Worm (Caenorhabditis elegans): ENCODE measurements around the gene srh-219.

The srh-219 gene

ce11 chrV:15498434-15498833 is 3.2 kb downstream of the srh-219 start, which contains the start of gene C06B8.7:
TSS of gene C06B8.7 (plus strand) at chrV:15498734.
- TF ChIP-seq jun-1 (tag; optimal IDR thresholded peaks at IDR 0.05): no peak
- TF ChIP-seq egl-27 (tag; optimal IDR thresholded peaks at IDR 0.05): no peak
- no peak for TF ChIP-seq skn-1 (tag; optimal IDR thresholded peaks at IDR 0.05)
- no peak for TF ChIP-seq sea-2 (GFP tag; optimal IDR thresholded peaks at IDR 0.05)
- TF ChIP-seq nhr-237 (tag; optimal IDR thresholded peaks at IDR 0.05): no peak
- TF ChIP-seq R02D3.7 (tag; optimal IDR thresholded peaks at IDR 0.05): no peak
- TF ChIP-seq lin-39 (tag; optimal IDR thresholded peaks at IDR 0.05): no peak
- no peak for TF ChIP-seq ceh-16 (tag; optimal IDR thresholded peaks at IDR 0.05)
- no peak for TF ChIP-seq nhr-77 (tag; optimal IDR thresholded peaks at IDR 0.05)
- no peak for TF ChIP-seq zag-1 (tag; optimal IDR thresholded peaks at IDR 0.05)
- TF ChIP-seq snpc-4 (tag; optimal IDR thresholded peaks at IDR 0.05): no peak
- TF ChIP-seq daf-12 (tag; optimal IDR thresholded peaks at IDR 0.05): no peak
- TF ChIP-seq ama-1 (optimal IDR thresholded peaks at IDR 0.05): no peak
- no peak for TF ChIP-seq pha-4 (tag; optimal IDR thresholded peaks at IDR 0.05)
- no peak for TF ChIP-seq aly-2 (tag; optimal IDR thresholded peaks at IDR 0.05)

DNA sequence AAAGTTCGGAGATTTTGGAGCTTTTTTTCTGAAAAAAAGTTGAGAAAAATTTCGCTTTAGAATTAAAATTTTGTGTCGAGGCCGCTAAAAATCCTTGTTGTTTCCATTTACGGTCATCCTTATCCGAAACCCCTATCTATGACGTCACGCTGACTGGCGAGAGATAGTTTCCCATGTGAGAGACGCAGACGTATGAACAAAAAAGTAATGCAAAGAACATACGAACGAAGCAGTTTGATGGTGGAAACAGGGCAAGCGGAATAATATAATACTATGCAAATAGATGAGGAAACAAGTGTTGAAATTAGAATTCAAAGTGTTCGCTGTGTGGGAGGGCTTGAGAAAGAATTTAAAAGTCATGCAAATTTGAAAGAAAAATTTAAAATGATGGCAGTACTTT is 3.8 kb downstream of the srh-219 start:
- no peak for TF ChIP-seq lin-15B (tag; optimal IDR thresholded peaks at IDR 0.05)
- TF ChIP-seq elt-2 (tag; optimal IDR thresholded peaks at IDR 0.05): peak; percentile 31
- no peak for TF ChIP-seq mml-1 (tag; optimal IDR thresholded peaks at IDR 0.05)
- TF ChIP-seq egl-5 (tag; optimal IDR thresholded peaks at IDR 0.05): no peak
- no peak for TF ChIP-seq fos-1 (tag; optimal IDR thresholded peaks at IDR 0.05)
- no peak for TF ChIP-seq ZK546.5 (tag; optimal IDR thresholded peaks at IDR 0.05)
- no peak for TF ChIP-seq nhr-12 (tag; optimal IDR thresholded peaks at IDR 0.05)
- TF ChIP-seq pqm-1 (tag; optimal IDR thresholded peaks at IDR 0.05): peak; percentile 19
- no peak for TF ChIP-seq unc-62 (GFP tag; optimal IDR thresholded peaks at IDR 0.05)
- no peak for TF ChIP-seq lsy-12 (tag; optimal IDR thresholded peaks at IDR 0.05)

DNA sequence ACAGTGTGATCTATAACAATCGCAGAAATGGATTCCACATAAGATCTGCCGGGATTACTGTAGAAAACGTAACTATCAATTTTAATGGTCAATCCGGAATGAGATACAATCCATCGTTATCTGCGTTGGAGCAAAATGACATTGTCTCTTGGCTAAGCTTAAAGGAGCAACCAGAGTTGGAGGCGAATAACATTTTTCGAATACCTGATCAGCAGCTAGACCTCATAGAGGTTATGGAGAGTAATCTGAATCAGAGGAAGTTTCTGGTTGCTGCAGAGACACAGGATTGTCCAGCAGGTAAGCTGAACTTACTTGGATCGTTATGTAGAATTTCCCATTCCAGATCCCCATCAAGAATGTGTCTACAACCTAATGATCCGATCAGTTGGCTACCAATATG is 8.3 kb downstream of the srh-219 start:
- TF ChIP-seq daf-12 (tag; optimal IDR thresholded peaks at IDR 0.05) (no peak), unc-39 (tag; optimal IDR thresholded peaks at IDR 0.05) (no peak), nhr-25 (tag; optimal IDR thresholded peaks at IDR 0.05) (no peak), unc-62 (GFP tag; optimal IDR thresholded peaks at IDR 0.05) (no peak), eor-1 (tag; optimal IDR thresholded peaks at IDR 0.05) (no peak), aly-2 (tag; optimal IDR thresholded peaks at IDR 0.05) (no peak), ztf-4 (tag; optimal IDR thresholded peaks at IDR 0.05) (no peak), nhr-237 (tag; optimal IDR thresholded peaks at IDR 0.05) (no peak), egl-5 (tag; optimal IDR thresholded peaks at IDR 0.05) (no peak), nhr-77 (tag; optimal IDR thresholded peaks at IDR 0.05) (no peak), mdl-1 (tag; optimal IDR thresholded peaks at IDR 0.05) (no peak), skn-1 (tag; optimal IDR thresholded peaks at IDR 0.05) (no peak), ceh-9 (tag; optimal IDR thresholded peaks at IDR 0.05) (no peak), jun-1 (tag; optimal IDR thresholded peaks at IDR 0.05) (no peak), nfya-1 (tag; optimal IDR thresholded peaks at IDR 0.05; ENCODE audit: insufficient read depth) (no peak), elt-2 (tag; optimal IDR thresholded peaks at IDR 0.05) (no peak), nhr-67 (tag; optimal IDR thresholded peaks at IDR 0.05) (no peak), ZK546.5 (tag; optimal IDR thresholded peaks at IDR 0.05) (no peak), ceh-82 (tag; optimal IDR thresholded peaks at IDR 0.05) (no peak)

DNA sequence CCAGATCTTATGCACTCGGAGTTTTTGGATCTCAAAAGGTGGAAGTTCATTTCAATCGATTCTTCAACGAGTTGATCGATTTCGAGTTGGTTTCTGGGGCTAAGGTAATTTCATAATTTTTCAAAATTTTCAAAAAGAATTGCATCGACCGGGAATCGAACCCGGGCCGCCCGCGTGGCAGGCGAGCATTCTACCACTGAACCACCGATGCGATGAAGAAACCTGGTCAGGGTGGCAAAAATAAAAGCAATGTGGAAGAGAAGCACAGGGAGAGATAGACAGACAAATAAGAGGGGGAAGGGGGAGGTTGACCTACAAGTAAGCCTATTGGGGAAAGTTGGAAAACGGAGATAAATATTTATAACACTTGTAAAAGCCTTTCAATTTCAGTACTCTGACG is 9.8 kb downstream of the srh-219 start:
- TF ChIP-seq lsy-12 (tag; optimal IDR thresholded peaks at IDR 0.05): no peak
- TF ChIP-seq pqm-1 (tag; optimal IDR thresholded peaks at IDR 0.05): peak; percentile 34
- peak; percentile 52 for TF ChIP-seq elt-2 (tag; optimal IDR thresholded peaks at IDR 0.05)
- no peak for TF ChIP-seq unc-39 (tag; optimal IDR thresholded peaks at IDR 0.05)
- TF ChIP-seq nhr-25 (tag; optimal IDR thresholded peaks at IDR 0.05): no peak
- no peak for TF ChIP-seq nhr-76 (tag; optimal IDR thresholded peaks at IDR 0.05)
- TF ChIP-seq lin-39 (tag; optimal IDR thresholded peaks at IDR 0.05): peak; percentile 8
- TF ChIP-seq ama-1 (optimal IDR thresholded peaks at IDR 0.05): no peak
- no peak for TF ChIP-seq nhr-43 (tag; optimal IDR thresholded peaks at IDR 0.05; ENCODE audit: poor library complexity, severe bottlenecking)
- TF ChIP-seq egl-5 (tag; optimal IDR thresholded peaks at IDR 0.05): no peak
- peak; percentile 2 for TF ChIP-seq ceh-16 (tag; optimal IDR thresholded peaks at IDR 0.05)

Measured in whole organism, L3 larva.